Worm (Caenorhabditis elegans): ENCODE measurements around the gene cut-4.

cut-4 gene

DNA sequence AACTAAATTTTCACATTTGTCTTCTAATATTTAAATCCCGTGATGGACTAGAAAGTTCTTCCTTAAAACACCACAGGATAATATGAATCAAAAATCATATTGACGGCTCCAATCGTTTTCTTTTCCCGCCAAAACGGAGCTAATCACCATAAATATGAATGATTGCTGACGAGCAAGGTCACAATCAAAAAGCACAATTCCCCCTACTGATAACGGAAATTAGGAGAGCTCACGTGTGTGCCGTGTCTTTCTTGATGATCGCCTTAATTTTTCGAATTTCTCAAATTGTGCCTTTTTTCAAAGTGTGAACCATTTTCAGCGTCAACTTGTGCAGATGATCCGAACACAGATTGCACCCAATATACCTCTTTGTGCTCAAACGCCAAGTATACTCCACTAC lies 8.0 kb downstream of the cut-4 start:
- TF ChIP-seq ceh-39 (tag; optimal IDR thresholded peaks at IDR 0.05) (no peak), ham-2 (GFP tag; optimal IDR thresholded peaks at IDR 0.05) (no peak), cnd-1 (tag; optimal IDR thresholded peaks at IDR 0.05) (no peak), lsy-2 (tag; optimal IDR thresholded peaks at IDR 0.05) (no peak), zip-8 (tag; optimal IDR thresholded peaks at IDR 0.05) (no peak), ceh-83 (GFP tag; optimal IDR thresholded peaks at IDR 0.05) (no peak), M03D4.4 (tag; optimal IDR thresholded peaks at IDR 0.05) (no peak), nhr-12 (tag; optimal IDR thresholded peaks at IDR 0.05) (no peak), flh-1 (GFP tag; optimal IDR thresholded peaks at IDR 0.05) (no peak), elt-1 (tag; optimal IDR thresholded peaks at IDR 0.05; ENCODE audit: borderline replicate concordance, insufficient read depth) (no peak), sem-2 (GFP tag; optimal IDR thresholded peaks at IDR 0.05) (no peak), nhr-237 (tag; optimal IDR thresholded peaks at IDR 0.05) (no peak), hlh-1 (tag; optimal IDR thresholded peaks at IDR 0.05) (no peak), mep-1 (tag; optimal IDR thresholded peaks at IDR 0.05) (no peak), pha-4 (tag; optimal IDR thresholded peaks at IDR 0.05) (no peak), mls-2 (tag; optimal IDR thresholded peaks at IDR 0.05) (no peak), tbx-8 (GFP tag; optimal IDR thresholded peaks at IDR 0.05) (no peak)

DNA sequence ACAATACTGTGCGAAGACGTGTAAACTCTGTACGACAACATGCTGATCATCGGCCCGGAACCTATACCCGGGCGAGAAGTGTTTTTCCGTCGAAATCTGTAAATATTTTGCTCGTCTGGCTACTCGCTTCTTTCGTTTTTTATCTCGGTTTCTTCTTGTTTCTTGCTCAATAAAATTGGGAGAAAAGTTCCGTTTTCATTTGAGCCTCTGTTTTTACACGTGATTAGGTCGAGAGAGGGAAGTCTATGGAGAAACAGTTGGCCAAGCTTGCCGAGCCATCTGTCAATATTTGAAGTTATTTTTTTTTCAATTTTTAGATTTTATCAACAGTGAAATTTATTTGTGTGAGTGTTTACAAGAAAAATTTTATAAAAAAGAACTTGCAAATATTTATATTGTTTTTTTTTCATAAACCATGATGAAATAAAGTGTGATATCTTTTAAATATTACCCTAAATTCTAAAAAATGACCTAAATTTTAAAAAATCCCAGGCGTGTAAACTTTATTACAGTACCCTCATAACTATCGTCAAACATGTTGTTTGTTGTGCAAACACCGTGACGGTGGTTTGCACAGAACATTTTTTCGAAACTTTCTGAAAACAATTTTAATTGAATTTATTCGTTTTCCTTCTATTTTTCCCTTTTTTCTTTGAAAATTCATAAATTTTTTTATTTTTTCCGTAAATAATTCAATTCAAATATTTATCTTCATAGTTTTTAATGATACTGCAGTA lies 9.2 kb downstream of the cut-4 start:
- TF ChIP-seq sptf-1 (tag; optimal IDR thresholded peaks at IDR 0.05) (no peak), lin-13 (tag; optimal IDR thresholded peaks at IDR 0.05) (no peak), ceh-83 (GFP tag; optimal IDR thresholded peaks at IDR 0.05) (no peak), lsy-2 (tag; optimal IDR thresholded peaks at IDR 0.05) (peak; percentile 77), nhr-237 (tag; optimal IDR thresholded peaks at IDR 0.05) (no peak), unc-120 (tag; optimal IDR thresholded peaks at IDR 0.05; ENCODE audit: poor library complexity, severe bottlenecking) (no peak), sem-2 (GFP tag; optimal IDR thresholded peaks at IDR 0.05) (no peak)

DNA sequence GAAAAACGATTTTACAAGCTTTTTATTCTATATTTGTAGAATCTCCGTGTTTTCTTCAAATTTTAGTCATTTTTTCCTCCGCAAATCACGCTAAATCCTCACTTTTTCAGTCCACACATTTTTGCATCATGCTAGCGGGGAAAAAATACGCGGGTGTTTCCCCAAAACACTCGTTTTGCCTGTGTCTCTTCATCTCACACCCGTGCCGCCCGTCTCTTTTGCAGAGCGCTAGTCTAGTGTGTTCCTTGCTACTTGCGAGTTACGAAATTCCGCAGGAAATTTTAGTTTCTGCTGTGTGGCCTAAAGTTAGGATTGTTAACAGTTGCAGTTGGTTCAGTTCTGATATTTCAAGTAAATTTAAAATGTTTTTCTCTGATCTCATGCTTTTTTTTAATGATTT lies 9.8 kb downstream of the cut-4 start:
- no peak for TF ChIP-seq mab-5 (tag; optimal IDR thresholded peaks at IDR 0.05)
- TF ChIP-seq unc-62 (GFP tag; optimal IDR thresholded peaks at IDR 0.05), result no peak

DNA sequence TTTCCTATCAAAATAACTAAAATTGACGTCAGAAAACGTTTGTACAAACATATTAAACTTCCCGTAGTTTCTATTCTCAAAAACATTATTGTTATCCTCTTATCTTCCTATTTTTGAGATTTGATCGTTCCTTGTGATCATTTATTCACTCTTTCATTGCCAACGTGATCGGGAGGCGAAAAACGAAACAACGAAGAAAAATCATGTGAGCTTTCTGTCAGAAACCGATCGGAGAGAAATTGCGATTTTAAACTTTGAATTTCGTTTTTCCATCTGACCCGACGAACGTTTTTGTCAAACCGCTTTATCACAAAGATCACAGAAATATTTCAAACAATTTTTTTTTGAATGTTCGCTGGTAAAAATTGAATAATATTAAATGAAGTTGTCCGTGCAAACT lies 10.4 kb downstream of the cut-4 start:
- TF ChIP-seq blmp-1 (tag; optimal IDR thresholded peaks at IDR 0.05), result no peak
- TF ChIP-seq pha-4 (tag; optimal IDR thresholded peaks at IDR 0.05), result no peak
- TF ChIP-seq nhr-28 (tag; optimal IDR thresholded peaks at IDR 0.05), result no peak
- TF ChIP-seq tbx-8 (GFP tag; optimal IDR thresholded peaks at IDR 0.05), result no peak

DNA sequence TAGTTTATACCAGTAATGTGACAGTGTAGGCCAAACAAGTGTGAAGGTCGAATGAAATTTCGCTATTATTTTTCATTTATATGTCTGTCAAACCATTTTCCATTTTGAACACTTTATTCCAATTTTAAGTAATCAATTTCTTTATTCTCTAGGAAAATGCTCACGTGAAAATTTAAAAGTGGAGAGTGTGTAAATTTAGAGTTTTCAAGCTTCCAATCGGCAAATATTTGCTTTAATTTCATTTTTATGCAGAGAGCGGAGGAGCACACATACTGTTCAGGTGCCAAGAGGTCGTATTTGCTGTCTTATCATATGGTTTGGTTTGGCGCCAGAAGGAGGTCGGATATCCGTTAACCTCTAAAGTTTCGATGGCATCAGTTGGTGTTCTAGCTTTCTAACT lies 10.9 kb downstream of the cut-4 start:
- TF ChIP-seq ceh-43 (GFP tag; optimal IDR thresholded peaks at IDR 0.05) (no peak), sem-2 (GFP tag; optimal IDR thresholded peaks at IDR 0.05) (no peak), hlh-1 (tag; optimal IDR thresholded peaks at IDR 0.05) (no peak), lsy-2 (tag; optimal IDR thresholded peaks at IDR 0.05) (no peak), lin-32 (GFP tag; optimal IDR thresholded peaks at IDR 0.05) (no peak), nhr-2 (tag; optimal IDR thresholded peaks at IDR 0.05) (no peak), ceh-83 (GFP tag; optimal IDR thresholded peaks at IDR 0.05) (no peak), elt-3 (tag; optimal IDR thresholded peaks at IDR 0.05) (no peak), nhr-28 (tag; optimal IDR thresholded peaks at IDR 0.05) (no peak), sptf-1 (tag; optimal IDR thresholded peaks at IDR 0.05) (no peak), blmp-1 (tag; optimal IDR thresholded peaks at IDR 0.05) (no peak), ham-2 (GFP tag; optimal IDR thresholded peaks at IDR 0.05) (no peak), zip-8 (tag; optimal IDR thresholded peaks at IDR 0.05) (no peak), lin-13 (tag; optimal IDR thresholded peaks at IDR 0.05) (no peak), tbx-8 (GFP tag; optimal IDR thresholded peaks at IDR 0.05) (no peak), ztf-11 (tag; optimal IDR thresholded peaks at IDR 0.05) (no peak), unc-62 (GFP tag; optimal IDR thresholded peaks at IDR 0.05) (no peak), snpc-4 (tag; optimal IDR thresholded peaks at IDR 0.05) (no peak), drap-1 (GFP tag; optimal IDR thresholded peaks at IDR 0.05) (no peak)
